Worm (Caenorhabditis elegans) whole organism, young adult: Measurements from ENCODE around the gene F31D5.2.

ENCODE experiments used
- B0336.3 ChIP-seq: fragments of 200-800 bp; sonication (Bioruptor generic); IDR thresholded peaks from 2 replicates; pipeline ENCODE4 v1.3.6; 2022; ENCODE audit warnings: missing genetic modification characterization, missing compliant biosample characterization
- C17E4.6 ChIP-seq: fragments of 200-800 bp; sonication (Bioruptor generic); IDR thresholded peaks from 2 replicates; pipeline ENCODE4 v1.3.6; 2022; ENCODE audit warnings: missing genetic modification reagents, missing genetic modification characterization, missing compliant biosample characterization
- F49E8.2 ChIP-seq: sonication (generic microtip); optimal IDR thresholded peaks from 3 replicates; lab custom pipeline; 2017; ENCODE audit warnings: missing genetic modification characterization, mild to moderate bottlenecking, missing compliant biosample characterization, antibody characterized with exemption, moderate library complexity; ENCODE audit not compliant: insufficient read depth
- F57A8.1 ChIP-seq: fragments of 200-800 bp; sonication (Bioruptor generic); optimal IDR thresholded peaks from 2 replicates; lab custom pipeline; 2018; ENCODE audit warnings: mild to moderate bottlenecking, missing genetic modification characterization, moderate library complexity, missing compliant biosample characterization
- T07F8.4 ChIP-seq: sonication (generic microtip); optimal IDR thresholded peaks from 2 replicates; lab custom pipeline; 2016; ENCODE audit warnings: mild to moderate bottlenecking, missing genetic modification characterization, moderate library complexity, missing compliant biosample characterization
- Y53F4B.3 ChIP-seq: fragments of 200-800 bp; sonication (Bioruptor generic); IDR thresholded peaks from 2 replicates; pipeline ENCODE4 v1.3.6; 2022; ENCODE audit warnings: missing genetic modification reagents, missing genetic modification characterization, missing compliant biosample characterization
- Y56A3A.18 ChIP-seq: fragments of 200-800 bp; sonication (Bioruptor generic); IDR thresholded peaks from 2 replicates; pipeline ENCODE4 v1.3.6; 2022; ENCODE audit warnings: missing genetic modification reagents, missing genetic modification characterization, missing compliant biosample characterization
- attf-3 ChIP-seq: fragments of 200-800 bp; sonication (Bioruptor generic); conservative IDR thresholded peaks from 2 replicates; pipeline ENCODE4 v1.3.6; 2022; ENCODE audit warnings: missing genetic modification reagents, missing genetic modification characterization, missing compliant biosample characterization
- die-1 ChIP-seq: sonication (generic microtip); optimal IDR thresholded peaks from 2 replicates; lab custom pipeline; 2016; ENCODE audit warnings: missing genotype, mild to moderate bottlenecking, missing genetic modification characterization, missing compliant biosample characterization
- dox-1 ChIP-seq: fragments of 200-800 bp; sonication (Bioruptor generic); IDR thresholded peaks from 2 replicates; pipeline ENCODE4 v1.3.6; 2022; ENCODE audit warnings: missing genetic modification reagents, missing genetic modification characterization, missing compliant biosample characterization
- dpl-1 ChIP-seq: fragments of 150-350 bp; optimal IDR thresholded peaks from 2 replicates; lab custom pipeline; 2014; ENCODE audit warnings: missing biosample characterization, missing genetic modification reagents, missing genetic modification characterization
- efl-1 ChIP-seq: fragments of 150-350 bp; optimal IDR thresholded peaks from 2 replicates; lab custom pipeline; 2014; ENCODE audit warnings: missing biosample characterization, missing genetic modification reagents, missing genetic modification characterization
- ets-4 ChIP-seq: fragments of 200-800 bp; sonication (Bioruptor generic); optimal IDR thresholded peaks from 2 replicates; lab custom pipeline; 2018; ENCODE audit warnings: mild to moderate bottlenecking, missing genetic modification characterization, missing compliant biosample characterization
- hlh-26 ChIP-seq: fragments of 200-800 bp; sonication (Bioruptor generic); conservative IDR thresholded peaks from 2 replicates; pipeline ENCODE4 v1.3.6; 2022; ENCODE audit warnings: missing genetic modification reagents, missing genetic modification characterization, missing compliant biosample characterization
- hrde-1 ChIP-seq: sonication (generic microtip); optimal IDR thresholded peaks from 2 replicates; lab custom pipeline; 2016; ENCODE audit warnings: missing genetic modification characterization, mild to moderate bottlenecking, missing compliant biosample characterization, moderate library complexity, missing genotype, missing genetic modification reagents, borderline replicate concordance
- hsf-1 ChIP-seq: fragments of 200-800 bp; sonication (Bioruptor generic); IDR thresholded peaks from 2 replicates; pipeline ENCODE4 v1.3.6; 2022; ENCODE audit warnings: missing genetic modification reagents, missing genetic modification characterization, missing compliant biosample characterization
- let-607 ChIP-seq, 2 experiments: fragments of 200-800 bp in 1 of 2; sonication (Bioruptor generic) in 1 of 2; sonication (generic microtip) in 1 of 2; optimal IDR thresholded peaks; 2 replicates each; lab custom pipeline; 2016 to 2018; ENCODE audit warnings: mild to moderate bottlenecking in 2 of 2, missing compliant biosample characterization in 2 of 2, missing genetic modification characterization in 2 of 2, moderate library complexity in 2 of 2, missing genotype in 1 of 2
- lin-26 ChIP-seq: fragments of 200-800 bp; sonication (Bioruptor generic); IDR thresholded peaks from 2 replicates; pipeline ENCODE4 v1.3.6; 2022; ENCODE audit warnings: missing genetic modification reagents, missing genetic modification characterization, missing compliant biosample characterization
- lin-40 ChIP-seq: sonication (generic microtip); optimal IDR thresholded peaks from 2 replicates; lab custom pipeline; 2016; ENCODE audit warnings: missing genetic modification characterization, mild to moderate bottlenecking, missing compliant biosample characterization, missing genotype, missing genetic modification reagents
- lin-54 ChIP-seq: fragments of 200-800 bp; sonication (Bioruptor generic); optimal IDR thresholded peaks from 2 replicates; lab custom pipeline; 2018; ENCODE audit warnings: mild to moderate bottlenecking, missing genetic modification characterization, missing compliant biosample characterization
- mcd-1 ChIP-seq: fragments of 200-800 bp; sonication (Bioruptor generic); IDR thresholded peaks from 2 replicates; pipeline ENCODE4 v1.3.6; 2022; ENCODE audit warnings: missing genetic modification reagents, missing genetic modification characterization, missing compliant biosample characterization
- mel-28 ChIP-seq: sonication (generic microtip); optimal IDR thresholded peaks from 2 replicates; lab custom pipeline; 2016; ENCODE audit warnings: borderline replicate concordance, mild to moderate bottlenecking, missing genetic modification characterization, missing compliant biosample characterization
- nfyb-1 ChIP-seq: fragments of 200-800 bp; sonication (Bioruptor generic); IDR thresholded peaks from 2 replicates; pipeline ENCODE4 v1.3.6; 2022; ENCODE audit warnings: missing genetic modification reagents, missing genetic modification characterization, missing compliant biosample characterization
- nhr-120 ChIP-seq: fragments of 200-800 bp; sonication (Bioruptor generic); IDR thresholded peaks from 2 replicates; pipeline ENCODE4 v1.3.6; 2022; ENCODE audit warnings: missing genetic modification characterization, missing compliant biosample characterization
- nhr-80 ChIP-seq: sonication (generic microtip); optimal IDR thresholded peaks from 2 replicates; lab custom pipeline; 2016; ENCODE audit warnings: missing genetic modification characterization, missing compliant biosample characterization
- pbrm-1 ChIP-seq: fragments of 200-800 bp; sonication (Bioruptor generic); IDR thresholded peaks from 2 replicates; pipeline ENCODE4 v1.3.6; 2022; ENCODE audit warnings: missing genetic modification reagents, missing genetic modification characterization, missing compliant biosample characterization
- rcor-1 ChIP-seq: fragments of 200-800 bp; sonication (Bioruptor generic); IDR thresholded peaks from 2 replicates; pipeline ENCODE4 v1.3.6; 2022; ENCODE audit warnings: missing genetic modification reagents, missing genetic modification characterization, missing compliant biosample characterization
- repo-1 ChIP-seq: sonication (generic microtip); optimal IDR thresholded peaks from 2 replicates; lab custom pipeline; 2017; ENCODE audit warnings: mild to moderate bottlenecking, missing genetic modification characterization, missing compliant biosample characterization
- snpc-1.1 ChIP-seq: sonication (generic microtip); optimal IDR thresholded peaks from 2 replicates; lab custom pipeline; 2017; ENCODE audit warnings: missing genetic modification characterization, mild to moderate bottlenecking, missing compliant biosample characterization, antibody characterized with exemption, moderate library complexity, missing genotype, missing genetic modification reagents; ENCODE audit not compliant: insufficient read depth
- snpc-1.3 ChIP-seq: sonication (generic microtip); optimal IDR thresholded peaks from 2 replicates; lab custom pipeline; 2017; ENCODE audit warnings: missing genetic modification characterization, mild to moderate bottlenecking, missing compliant biosample characterization, antibody characterized with exemption, moderate library complexity, missing genotype, missing genetic modification reagents; ENCODE audit not compliant: insufficient read depth
- sptf-2 ChIP-seq: fragments of 200-800 bp; sonication (Bioruptor generic); optimal IDR thresholded peaks from 2 replicates; lab custom pipeline; 2018; ENCODE audit warnings: mild to moderate bottlenecking, missing genetic modification characterization, missing compliant biosample characterization
- tbp1 ChIP-seq: fragments of 200-800 bp; sonication (Bioruptor generic); optimal IDR thresholded peaks from 2 replicates; lab custom pipeline; 2018; ENCODE audit warnings: mild to moderate bottlenecking, missing genetic modification characterization, missing compliant biosample characterization
- tlf-1 ChIP-seq: fragments of 200-800 bp; sonication (Bioruptor generic); optimal IDR thresholded peaks from 2 replicates; lab custom pipeline; 2018; ENCODE audit warnings: mild to moderate bottlenecking, missing genetic modification characterization, missing compliant biosample characterization
- unc-130 ChIP-seq: sonication (generic microtip); optimal IDR thresholded peaks from 2 replicates; lab custom pipeline; 2016; ENCODE audit warnings: missing genetic modification reagents, missing genetic modification characterization, missing compliant biosample characterization
- unc-62 ChIP-seq: fragments of 150-350 bp; optimal IDR thresholded peaks from 2 replicates; lab custom pipeline; 2014; ENCODE audit warnings: missing biosample characterization, missing genetic modification reagents, missing genetic modification characterization
- xnd-1 ChIP-seq: sonication (generic microtip); optimal IDR thresholded peaks from 2 replicates; lab custom pipeline; 2016; ENCODE audit warnings: missing genotype, missing genetic modification reagents, missing genetic modification characterization, missing compliant biosample characterization
- ztf-25 ChIP-seq: fragments of 200-800 bp; sonication (Bioruptor generic); IDR thresholded peaks from 2 replicates; pipeline ENCODE4 v1.3.6; 2022; ENCODE audit warnings: missing genetic modification reagents, missing genetic modification characterization, missing compliant biosample characterization
- ztf-3 ChIP-seq: fragments of 200-800 bp; sonication (Bioruptor generic); optimal IDR thresholded peaks from 2 replicates; lab custom pipeline; 2018; ENCODE audit warnings: mild to moderate bottlenecking, missing genetic modification characterization, missing compliant biosample characterization

The F31D5.2 gene

DNA sequence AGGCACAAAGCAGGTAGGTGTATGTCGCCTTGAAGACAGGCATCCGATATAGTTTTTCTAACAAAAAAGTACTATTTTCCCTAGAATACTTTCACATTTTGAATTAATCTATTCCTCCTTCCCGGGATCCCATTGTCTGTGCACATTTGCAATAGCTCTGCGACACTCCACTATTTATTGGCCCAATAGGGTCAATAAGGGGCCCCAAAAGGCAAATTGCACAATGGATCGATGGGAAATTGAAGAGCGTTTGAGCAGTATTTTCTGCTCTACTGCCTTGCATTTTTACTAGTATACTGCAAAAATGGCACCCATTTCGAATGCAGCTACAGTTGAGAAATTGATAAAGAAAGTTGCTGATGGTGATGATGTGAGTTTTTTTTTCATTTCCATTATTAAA, 33.1 kb upstream of the F31D5.2 start, which contains the start of gene R03H10.11:
TSS of gene R03H10.11 (plus strand) at position 301 of the 400 bp plus-strand sequence.
- no peak for TF ChIP-seq Y53F4B.3
- no peak for TF ChIP-seq let-607 (tag; optimal IDR thresholded peaks at IDR 0.05; lab: Kevin White, UChicago)
- TF ChIP-seq attf-3 (GFP tag; lab: Robert Waterston, UW): no peak
- TF ChIP-seq repo-1 (tag; lab: Kevin White, UChicago): no peak
- TF ChIP-seq hrde-1 (tag; lab: Kevin White, UChicago): no peak
- TF ChIP-seq tlf-1: no peak
- TF ChIP-seq dpl-1 (GFP tag; lab: Kevin White, UChicago): no peak
- no peak for TF ChIP-seq unc-130 (GFP tag; lab: Kevin White, UChicago)
- TF ChIP-seq lin-40 (tag; lab: Kevin White, UChicago): no peak
- TF ChIP-seq xnd-1 (tag; lab: Kevin White, UChicago): no peak
- TF ChIP-seq unc-62 (GFP tag; lab: Kevin White, UChicago): no peak
- TF ChIP-seq C17E4.6: no peak

DNA sequence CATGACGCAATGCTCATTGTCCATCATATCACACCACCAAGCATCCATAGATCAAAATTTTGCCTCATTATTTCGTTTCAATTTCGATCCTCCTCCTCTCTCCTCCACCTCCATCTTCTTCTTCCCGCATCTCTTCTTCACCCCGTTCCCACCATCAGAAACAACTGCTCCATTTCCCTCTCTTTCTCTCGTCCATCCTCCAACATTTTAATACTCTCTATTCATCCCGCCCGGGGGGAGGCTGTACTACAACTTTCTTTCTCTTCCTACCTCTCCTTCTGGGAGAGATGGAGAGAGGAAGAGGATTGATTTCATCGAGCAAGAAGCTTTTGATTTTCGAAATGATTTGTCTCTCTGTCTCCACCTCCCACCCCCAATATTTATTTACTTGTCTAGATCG, 31.4 kb upstream of the F31D5.2 start:
- TF ChIP-seq ztf-25 (GFP tag; lab: Robert Waterston, UW): no peak
- TF ChIP-seq repo-1 (tag; lab: Kevin White, UChicago): no peak
- TF ChIP-seq snpc-1.3 (tag; lab: Kevin White, UChicago): no peak
- TF ChIP-seq hsf-1 (GFP tag; lab: Robert Waterston, UW): no peak
- TF ChIP-seq pbrm-1 (GFP tag; lab: Robert Waterston, UW): no peak
- no peak for TF ChIP-seq Y56A3A.18 (GFP tag; lab: Robert Waterston, UW)
- TF ChIP-seq F57A8.1: no peak

DNA sequence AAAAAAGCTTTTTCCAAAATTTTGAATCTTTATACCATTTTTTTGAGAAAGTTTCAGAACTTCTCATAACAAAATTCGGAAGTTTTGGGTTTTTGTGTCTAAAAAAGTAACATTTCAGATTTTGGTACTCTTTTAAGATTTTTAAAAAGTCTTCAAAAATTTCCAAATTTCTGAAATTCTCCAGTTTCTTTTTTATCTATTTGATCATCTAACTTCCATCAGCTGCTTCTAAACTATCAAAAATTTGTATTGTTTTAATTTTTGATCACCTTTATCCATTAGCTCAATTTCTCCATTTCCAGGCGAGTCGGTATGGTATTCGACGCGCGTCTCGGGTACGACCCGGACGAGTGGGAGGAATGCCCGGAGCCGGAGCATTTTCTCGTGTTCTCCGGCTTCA, 29.1 kb upstream of the F31D5.2 start, which contains the start of gene cpna-1:
TSS of gene cpna-1 (plus strand) at position 301 of the 400 bp plus-strand sequence.
- TF ChIP-seq dox-1 (GFP tag; lab: Robert Waterston, UW): no peak
- no peak for TF ChIP-seq T07F8.4 (tag; lab: Kevin White, UChicago)
- TF ChIP-seq pbrm-1 (GFP tag; lab: Robert Waterston, UW): no peak
- TF ChIP-seq Y56A3A.18 (GFP tag; lab: Robert Waterston, UW): no peak
- TF ChIP-seq mcd-1: no peak
- TF ChIP-seq snpc-1.1 (tag; lab: Kevin White, UChicago): no peak
- TF ChIP-seq lin-54 (GFP tag; lab: Kevin White, UChicago): no peak
- no peak for TF ChIP-seq hlh-26 (GFP tag; lab: Robert Waterston, UW)
- no peak for TF ChIP-seq efl-1 (GFP tag; lab: Kevin White, UChicago)
- TF ChIP-seq die-1 (tag; lab: Kevin White, UChicago): no peak
- no peak for TF ChIP-seq nhr-120
- no peak for TF ChIP-seq ets-4
- TF ChIP-seq tbp1 (GFP tag; lab: Kevin White, UChicago): no peak
- TF ChIP-seq rcor-1 (GFP tag; lab: Robert Waterston, UW): no peak
- TF ChIP-seq ztf-3 (GFP tag; lab: Kevin White, UChicago): no peak
- TF ChIP-seq F49E8.2: no peak
- TF ChIP-seq dpl-1 (GFP tag; lab: Kevin White, UChicago): no peak

DNA sequence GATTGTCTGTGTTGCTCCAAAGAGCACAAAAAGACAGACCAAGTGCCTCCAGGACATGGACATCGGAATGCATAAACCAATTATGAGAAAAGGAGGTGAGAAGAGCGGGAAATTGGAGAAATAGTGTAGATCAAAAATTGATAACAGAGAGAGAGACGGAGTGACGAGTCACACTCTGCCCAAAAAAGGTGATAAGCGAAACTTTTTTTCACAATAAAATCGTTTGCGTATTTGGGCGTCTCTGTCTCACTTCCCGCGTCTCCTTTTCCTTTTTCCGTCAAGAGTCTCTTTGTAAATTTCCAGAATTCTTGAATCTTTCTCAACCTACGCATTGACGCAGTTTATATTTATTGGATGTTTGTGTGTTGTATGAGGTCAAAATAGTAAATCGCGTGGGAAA, 21.3 kb upstream of the F31D5.2 start, which contains the start of gene mth-2:
TSS of gene mth-2 (minus strand) at position 188 of the 400 bp plus-strand sequence.
- peak; percentile 63 for TF ChIP-seq dox-1 (GFP tag; lab: Robert Waterston, UW)
- no peak for TF ChIP-seq sptf-2 (GFP tag; lab: Kevin White, UChicago)
- TF ChIP-seq nhr-80 (tag; lab: Kevin White, UChicago): peak; percentile 94
- no peak for TF ChIP-seq lin-26 (GFP tag; lab: Robert Waterston, UW)
- 0 out of 2 replicates have a peak, but pooled peaks have one; percentile 34 for TF ChIP-seq B0336.3 (GFP tag; lab: Robert Waterston, UW)
- no peak for TF ChIP-seq mel-28 (tag; lab: Kevin White, UChicago)
- peak; percentile 34; the same call in 1 of the 2 replicates for TF ChIP-seq nfyb-1 (GFP tag; lab: Robert Waterston, UW)
